Fruit fly (Drosophila melanogaster) whole organism, embryonic: Measurements from ENCODE around the gene Naa80.

ENCODE experiments used
- Atf3 ChIP-seq: fragments of 200-800 bp; sonication (Bioruptor generic); optimal IDR thresholded peaks from 3 replicates; lab custom pipeline; 2016; ENCODE audit warnings: missing biosample characterization, missing genetic modification characterization
- BtbVII ChIP-seq: fragments of 200-800 bp; sonication (Bioruptor generic); optimal IDR thresholded peaks from 3 replicates; lab custom pipeline; 2017; ENCODE audit warnings: missing biosample characterization, mild to moderate bottlenecking, missing genetic modification characterization
- CG10147 ChIP-seq: fragments of 200-800 bp; sonication (Bioruptor generic); optimal IDR thresholded peaks from 2 replicates; lab custom pipeline; 2019; ENCODE audit warnings: missing biosample characterization, mild to moderate bottlenecking, missing genetic modification characterization, moderate library complexity
- CG10209 ChIP-seq: fragments of 200-800 bp; sonication (Bioruptor generic); optimal IDR thresholded peaks from 3 replicates; lab custom pipeline; 2017; ENCODE audit warnings: missing biosample characterization, mild to moderate bottlenecking, missing genetic modification characterization, missing genetic modification reagents
- CG10321 ChIP-seq: fragments of 200-800 bp; sonication (Bioruptor generic); IDR thresholded peaks from 2 replicates; pipeline ENCODE4 v1.3.6; 2022; ENCODE audit warnings: missing biosample characterization, missing genetic modification characterization
- CG12236 ChIP-seq: fragments of 200-800 bp; sonication (Bioruptor generic); optimal IDR thresholded peaks from 2 replicates; lab custom pipeline; 2016; ENCODE audit warnings: missing biosample characterization, missing genetic modification characterization
- CG12299 ChIP-seq: fragments of 200-800 bp; sonication (Bioruptor generic); optimal IDR thresholded peaks from 2 replicates; lab custom pipeline; 2018; ENCODE audit warnings: missing biosample characterization, mild to moderate bottlenecking, missing genetic modification characterization
- CG1233 ChIP-seq: fragments of 200-800 bp; sonication (Bioruptor generic); optimal IDR thresholded peaks from 4 replicates; lab custom pipeline; 2018; ENCODE audit warnings: missing biosample characterization, mild to moderate bottlenecking, missing genetic modification characterization
- CG14050 ChIP-seq: fragments of 200-800 bp; sonication (Bioruptor generic); IDR thresholded peaks from 3 replicates; pipeline ENCODE4 v1.3.6; 2022; ENCODE audit warnings: missing biosample characterization, missing genetic modification characterization
- CG14710 ChIP-seq: fragments of 200-800 bp; sonication (Bioruptor generic); optimal IDR thresholded peaks from 3 replicates; lab custom pipeline; 2019; ENCODE audit warnings: missing biosample characterization, mild to moderate bottlenecking, missing genetic modification characterization, moderate library complexity
- CG15514 ChIP-seq: fragments of 200-800 bp; sonication (Bioruptor generic); optimal IDR thresholded peaks from 3 replicates; lab custom pipeline; 2017; ENCODE audit warnings: missing biosample characterization, missing genetic modification characterization, mild to moderate bottlenecking, moderate library complexity, missing genetic modification reagents
- CG17186 ChIP-seq: fragments of 200-800 bp; sonication (Bioruptor generic); optimal IDR thresholded peaks from 3 replicates; lab custom pipeline; 2017; ENCODE audit warnings: missing biosample characterization, missing genetic modification reagents, missing genetic modification characterization
- CG17612 ChIP-seq: fragments of 200-800 bp; sonication (Bioruptor generic); IDR thresholded peaks from 2 replicates; pipeline ENCODE4 v1.3.6; 2022; ENCODE audit warnings: missing biosample characterization, missing genetic modification characterization
- CG2116 ChIP-seq: fragments of 200-800 bp; sonication (Bioruptor generic); optimal IDR thresholded peaks from 3 replicates; lab custom pipeline; 2018; ENCODE audit warnings: missing biosample characterization, mild to moderate bottlenecking, missing genetic modification characterization
- CG2712 ChIP-seq: fragments of 200-800 bp; optimal IDR thresholded peaks from 3 replicates; lab custom pipeline; 2019; ENCODE audit warnings: missing biosample characterization, mild to moderate bottlenecking, missing genetic modification characterization, moderate library complexity
- CG34376 ChIP-seq: fragments of 200-800 bp; sonication (Bioruptor generic); optimal IDR thresholded peaks from 2 replicates; lab custom pipeline; 2018; ENCODE audit warnings: missing biosample characterization, mild to moderate bottlenecking, missing genetic modification characterization
- CG6175 ChIP-seq: fragments of 200-800 bp; sonication (Bioruptor generic); IDR thresholded peaks from 3 replicates; pipeline ENCODE4 v1.3.6; 2022; ENCODE audit warnings: missing biosample characterization, missing genetic modification characterization
- CG7357 ChIP-seq: fragments of 200-800 bp; sonication (Bioruptor generic); IDR thresholded peaks from 3 replicates; pipeline ENCODE4 v1.3.6; 2022; ENCODE audit warnings: missing biosample characterization, missing genetic modification characterization
- CG8924 ChIP-seq: fragments of 200-800 bp; optimal IDR thresholded peaks from 3 replicates; lab custom pipeline; 2019; ENCODE audit warnings: missing biosample characterization, mild to moderate bottlenecking, missing genetic modification characterization, moderate library complexity
- CG9215 ChIP-seq: fragments of 200-800 bp; sonication (Bioruptor generic); IDR thresholded peaks from 2 replicates; pipeline ENCODE4 v1.3.6; 2022; ENCODE audit warnings: missing biosample characterization, missing genetic modification characterization
- CG9797 ChIP-seq: fragments of 200-800 bp; sonication (Bioruptor generic); optimal IDR thresholded peaks from 3 replicates; lab custom pipeline; 2018; ENCODE audit warnings: missing biosample characterization, mild to moderate bottlenecking, missing genetic modification characterization
- CrebB ChIP-seq: fragments of 200-800 bp; sonication (Bioruptor generic); optimal IDR thresholded peaks from 3 replicates; lab custom pipeline; 2018; ENCODE audit warnings: missing biosample characterization, mild to moderate bottlenecking, missing genetic modification characterization
- D ChIP-seq, 2 experiments: fragments of 200-800 bp in 1 of 2; fragments of >200 bp in 1 of 2; sonication (Bioruptor generic) in 1 of 2; optimal IDR thresholded peaks; 2 replicates in 1 of 2; 3 replicates in 1 of 2; lab custom pipeline; 2017; ENCODE audit warnings: mild to moderate bottlenecking in 1 of 2, missing biosample characterization in 1 of 2, missing genetic modification characterization in 1 of 2, missing genetic modification reagents in 1 of 2
- Dek ChIP-seq: fragments of 200-800 bp; sonication (Bioruptor generic); optimal IDR thresholded peaks from 3 replicates; lab custom pipeline; 2019; ENCODE audit warnings: missing biosample characterization, mild to moderate bottlenecking, missing genetic modification characterization, moderate library complexity
- Dp ChIP-seq: fragments of 200-800 bp; sonication (Bioruptor generic); optimal IDR thresholded peaks from 2 replicates; lab custom pipeline; 2018; ENCODE audit warnings: missing biosample characterization, mild to moderate bottlenecking, missing genetic modification characterization, moderate library complexity
- Gug ChIP-seq: fragments of 200-800 bp; sonication (Bioruptor generic); IDR thresholded peaks from 4 replicates; pipeline ENCODE4 v1.3.6; 2022; ENCODE audit warnings: missing biosample characterization, missing genetic modification characterization
- MESR4 ChIP-seq: fragments of 200-800 bp; sonication (Bioruptor generic); optimal IDR thresholded peaks from 2 replicates; lab custom pipeline; 2018; ENCODE audit warnings: missing biosample characterization, mild to moderate bottlenecking, missing genetic modification characterization, moderate library complexity
- MTF-1 ChIP-seq: fragments of 200-800 bp; sonication (Bioruptor generic); optimal IDR thresholded peaks from 2 replicates; lab custom pipeline; 2018; ENCODE audit warnings: missing biosample characterization, mild to moderate bottlenecking, missing genetic modification characterization, borderline replicate concordance
- Med ChIP-seq: fragments of 200-800 bp; sonication (Bioruptor generic); peaks from one replicate; lab custom pipeline; 2016; ENCODE audit warnings: missing biosample characterization, missing genetic modification characterization, mild to moderate bottlenecking, inconsistent platforms, moderate library complexity
- Opbp ChIP-seq: fragments of 200-800 bp; sonication (Bioruptor generic); IDR thresholded peaks from 3 replicates; pipeline ENCODE4 v1.3.6; 2022; ENCODE audit warnings: missing biosample characterization, missing genetic modification characterization; ENCODE audit not compliant: partially characterized antibody
- Pdp1 ChIP-seq, 2 experiments: fragments of 200-800 bp; sonication (Bioruptor generic); optimal IDR thresholded peaks; 3 replicates each; lab custom pipeline; 2016; ENCODE audit warnings: missing biosample characterization in 2 of 2, missing genetic modification characterization in 2 of 2, mild to moderate bottlenecking in 1 of 2, moderate library complexity in 1 of 2
- Rfx ChIP-seq: fragments of 200-800 bp; sonication (Bioruptor generic); IDR thresholded peaks from 2 replicates; pipeline ENCODE4 v1.3.6; 2022; ENCODE audit warnings: missing biosample characterization, missing genetic modification characterization
- Sin3A ChIP-seq: fragments of >200 bp; optimal IDR thresholded peaks from 2 replicates; lab custom pipeline; 2018
- Sry-β ChIP-seq: fragments of 200-800 bp; sonication (Bioruptor generic); optimal IDR thresholded peaks from 2 replicates; lab custom pipeline; 2018; ENCODE audit warnings: missing biosample characterization, mild to moderate bottlenecking, missing genetic modification characterization, moderate library complexity
- abd-A ChIP-seq: fragments of 200-800 bp; sonication (Bioruptor generic); optimal IDR thresholded peaks from 3 replicates; lab custom pipeline; 2019; ENCODE audit warnings: missing biosample characterization, mild to moderate bottlenecking, missing genetic modification characterization, moderate library complexity
- az2 ChIP-seq: fragments of 200-800 bp; sonication (Bioruptor generic); optimal IDR thresholded peaks from 3 replicates; lab custom pipeline; 2016; ENCODE audit warnings: missing biosample characterization, missing genetic modification characterization
- bowl ChIP-seq: fragments of 200-800 bp; sonication (Bioruptor generic); IDR thresholded peaks from 2 replicates; pipeline ENCODE4 v1.3.6; 2022; ENCODE audit warnings: missing biosample characterization, missing genetic modification characterization
- bsh ChIP-seq, 2 experiments: fragments of 200-800 bp; sonication (Bioruptor generic); optimal IDR thresholded peaks; 2 replicates each; lab custom pipeline; 2017 to 2018; ENCODE audit warnings: mild to moderate bottlenecking in 2 of 2, missing biosample characterization in 2 of 2, missing genetic modification characterization in 2 of 2, moderate library complexity in 1 of 2
- chn ChIP-seq: fragments of 200-800 bp; sonication (Bioruptor generic); optimal IDR thresholded peaks from 2 replicates; lab custom pipeline; 2016; ENCODE audit warnings: missing biosample characterization, missing genetic modification characterization
- corto ChIP-seq: fragments of 200-800 bp; sonication (Bioruptor generic); optimal IDR thresholded peaks from 2 replicates; lab custom pipeline; 2016; ENCODE audit warnings: missing biosample characterization, mild to moderate bottlenecking, missing genetic modification characterization, moderate library complexity
- dati ChIP-seq: fragments of 200-800 bp; sonication (Bioruptor generic); IDR thresholded peaks from 2 replicates; pipeline ENCODE4 v1.3.6; 2022; ENCODE audit warnings: missing biosample characterization, missing genetic modification characterization
- emc ChIP-seq: fragments of 200-800 bp; sonication (Bioruptor generic); optimal IDR thresholded peaks from 2 replicates; lab custom pipeline; 2016; ENCODE audit warnings: missing biosample characterization, missing genetic modification characterization
- gsb-n ChIP-seq: fragments of 200-800 bp; sonication (Bioruptor generic); optimal IDR thresholded peaks from 3 replicates; lab custom pipeline; 2018; ENCODE audit warnings: missing biosample characterization, mild to moderate bottlenecking, missing genetic modification characterization
- hkb ChIP-seq, 2 experiments: fragments of 200-800 bp in 1 of 2; fragments of >200 bp in 1 of 2; sonication (Bioruptor generic) in 1 of 2; IDR thresholded peaks in 1 of 2; optimal IDR thresholded peaks in 1 of 2; 2 replicates each; pipeline versions ENCODE4 v1.3.6 to Lab custom; 2017 to 2022; ENCODE audit warnings: missing biosample characterization in 1 of 2, missing genetic modification characterization in 1 of 2
- hth ChIP-seq: fragments of >200 bp; optimal IDR thresholded peaks from 2 replicates; lab custom pipeline; 2017; ENCODE audit warnings: inconsistent platforms
- insv ChIP-seq, 2 experiments: fragments of 200-800 bp; sonication (Bioruptor generic); optimal IDR thresholded peaks; 3 replicates each; lab custom pipeline; 2016 to 2018; ENCODE audit warnings: missing biosample characterization in 2 of 2, missing genetic modification characterization in 2 of 2
- jigr1 ChIP-seq: fragments of 200-800 bp; sonication (Bioruptor generic); IDR thresholded peaks from 3 replicates; pipeline ENCODE4 v1.3.6; 2022; ENCODE audit warnings: missing biosample characterization, missing genetic modification characterization
- nerfin-1 ChIP-seq: fragments of 200-800 bp; sonication (Bioruptor generic); optimal IDR thresholded peaks from 3 replicates; lab custom pipeline; 2019; ENCODE audit warnings: missing biosample characterization, mild to moderate bottlenecking, missing genetic modification characterization, moderate library complexity
- nmo ChIP-seq: fragments of 200-800 bp; sonication (Bioruptor generic); optimal IDR thresholded peaks from 2 replicates; lab custom pipeline; 2018; ENCODE audit warnings: missing biosample characterization, mild to moderate bottlenecking, missing genetic modification characterization, moderate library complexity
- zf30C ChIP-seq: fragments of 200-800 bp; sonication (Bioruptor generic); optimal IDR thresholded peaks from 3 replicates; lab custom pipeline; 2018; ENCODE audit warnings: missing biosample characterization, mild to moderate bottlenecking, missing genetic modification characterization

Naa80 gene

DNA sequence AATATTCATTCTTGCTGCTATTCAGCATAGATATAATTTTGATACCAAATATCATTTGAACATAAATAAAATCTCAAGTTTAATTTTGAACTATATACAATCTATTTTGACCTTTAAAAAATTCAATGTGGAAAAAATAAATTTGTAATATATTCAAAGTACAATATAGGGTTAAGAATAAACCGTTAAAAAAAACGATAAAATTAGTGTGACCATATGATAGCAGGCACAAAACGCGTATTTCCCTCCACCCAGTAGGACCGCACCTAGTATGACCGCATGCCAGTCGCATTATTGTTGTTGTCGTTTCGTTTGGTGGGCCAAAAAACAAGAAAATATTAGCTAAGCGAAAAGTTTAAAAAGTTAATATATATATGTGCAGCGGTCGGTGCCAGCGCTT, 25.4 kb downstream of the Naa80 start, which contains the start of gene CG8516 (continued):
- TF ChIP-seq CG9797 (peak; percentile 93), emc (GFP tag; lab: Kevin White, UChicago) (no peak), CG1233 (no peak), bsh (GFP tag; optimal IDR thresholded peaks at IDR 0.05; lab: Kevin White, UChicago) (no peak), CG17186 (GFP tag; lab: Kevin White, UChicago) (peak; percentile 17), abd-A (tag; lab: Kevin White, UChicago) (no peak), jigr1 (no peak), hth (lab: Kevin White, UChicago) (no peak), CG7357 (GFP tag; lab: Robert Waterston, UW) (no peak), D (optimal IDR thresholded peaks at IDR 0.05; lab: Kevin White, UChicago) (no peak), D (GFP tag; optimal IDR thresholded peaks at IDR 0.05; lab: Kevin White, UChicago) (no peak), CG14050 (GFP tag; lab: Robert Waterston, UW) (no peak), CrebB (tag; lab: Kevin White, UChicago) (no peak), CG34376 (GFP tag; lab: Kevin White, UChicago) (peak; percentile 12), gsb-n (tag; lab: Kevin White, UChicago) (no peak), CG10147 (GFP tag; lab: Kevin White, UChicago) (peak; percentile 20), az2 (GFP tag; lab: Kevin White, UChicago) (no peak), CG9215 (GFP tag; lab: Robert Waterston, UW) (no peak), MESR4 (peak; percentile 74), CG6175 (GFP tag; lab: Robert Waterston, UW) (no peak), Med (GFP tag; lab: Kevin White, UChicago) (peak; percentile 70), CG14710 (tag; lab: Kevin White, UChicago) (peak; percentile 48), BtbVII (GFP tag; lab: Kevin White, UChicago) (no peak), nmo (GFP tag; lab: Kevin White, UChicago) (peak; percentile 36), Rfx (GFP tag; lab: Robert Waterston, UW) (peak; percentile 33; the same call in 1 of the 2 replicates), CG15514 (GFP tag; lab: Kevin White, UChicago) (peak; percentile 44), dati (GFP tag; lab: Robert Waterston, UW) (no peak), CG17612 (no peak), chn (GFP tag; lab: Kevin White, UChicago) (no peak), Opbp (GFP tag; lab: Robert Waterston, UW) (no peak), insv (GFP tag; optimal IDR thresholded peaks at IDR 0.05; lab: Kevin White, UChicago) (no peak), CG12236 (no peak), hkb (optimal IDR thresholded peaks at IDR 0.05; lab: Kevin White, UChicago) (no peak), hkb (GFP tag; IDR thresholded peaks at IDR 0.05; lab: Robert Waterston, UW) (peak; percentile 24; the same call in 1 of the 2 replicates), Gug (no peak), CG2116 (peak; percentile 31), CG8924 (peak; percentile 23), Dek (peak; percentile 30), Dp (peak; percentile 49), CG10209 (no peak), MTF-1 (GFP tag; lab: Kevin White, UChicago) (peak; percentile 2), CG10321 (GFP tag; lab: Robert Waterston, UW) (no peak), bowl (0 out of 2 replicates have a peak, but pooled peaks have one; percentile 39), zf30C (GFP tag; lab: Kevin White, UChicago) (no peak), Sin3A (lab: Kevin White, UChicago) (peak; percentile 21), Pdp1 (GFP tag; optimal IDR thresholded peaks at IDR 0.05; lab: Kevin White, UChicago) (peak in 1 of 2 experiments; percentile 53), CG12299 (tag; lab: Kevin White, UChicago) (no peak), corto (no peak), Atf3 (GFP tag; lab: Kevin White, UChicago) (peak; percentile 13), nerfin-1 (no peak), Sry-β (peak; percentile 80), CG2712 (tag; lab: Kevin White, UChicago) (peak; percentile 30)
